Fruit fly (Drosophila melanogaster) whole organism, prepupa: Measurements from ENCODE around the gene CG5265.

Experiments used
- CG1621 ChIP-seq: fragments of 200-800 bp; sonication (Bioruptor generic); optimal IDR thresholded peaks from 3 replicates; lab custom pipeline; 2018; ENCODE audit warnings: missing biosample characterization, mild to moderate bottlenecking, missing genetic modification characterization
- CG34406 ChIP-seq: fragments of 200-800 bp; sonication (Bioruptor generic); optimal IDR thresholded peaks from 3 replicates; lab custom pipeline; 2016; ENCODE audit warnings: missing biosample characterization, missing genetic modification characterization
- CG8632 ChIP-seq: fragments of 200-800 bp; sonication (Bioruptor generic); optimal IDR thresholded peaks from 3 replicates; lab custom pipeline; 2016; ENCODE audit warnings: missing biosample characterization, missing genetic modification characterization
- Hr4 ChIP-seq: fragments of 200-800 bp; sonication (Bioruptor generic); optimal IDR thresholded peaks from 3 replicates; lab custom pipeline; 2016; ENCODE audit warnings: missing biosample characterization, missing genetic modification characterization
- OdsH ChIP-seq: fragments of 200-800 bp; sonication (Bioruptor generic); optimal IDR thresholded peaks from 3 replicates; lab custom pipeline; 2016; ENCODE audit warnings: missing biosample characterization, missing genetic modification characterization
- Smox ChIP-seq: fragments of 200-800 bp; sonication (Bioruptor generic); optimal IDR thresholded peaks from 3 replicates; lab custom pipeline; 2016; ENCODE audit warnings: missing biosample characterization, missing genetic modification characterization
- vri ChIP-seq: fragments of 200-800 bp; sonication (Bioruptor generic); optimal IDR thresholded peaks from 3 replicates; lab custom pipeline; 2016; ENCODE audit warnings: missing biosample characterization, mild to moderate bottlenecking, missing genetic modification characterization

dm6 chr3R:17135747-17136146 is 3.1 kb upstream of the CG5265 start, which contains the start of gene CG5246:
- TF ChIP-seq CG1621, result no peak
- TF ChIP-seq CG34406, result no peak
- TF ChIP-seq OdsH (GFP tag; lab: Kevin White, UChicago), result no peak
- no peak for TF ChIP-seq CG8632 (GFP tag; lab: Kevin White, UChicago)
- no peak for TF ChIP-seq Hr4 (GFP tag; lab: Kevin White, UChicago)
- TF ChIP-seq vri (GFP tag; lab: Kevin White, UChicago), result peak; percentile 45
- no peak for TF ChIP-seq Smox (GFP tag; lab: Kevin White, UChicago)
